Fruit fly (Drosophila melanogaster) whole organism, embryonic: ENCODE data around the gene SppL.
A peak's percentile ranks its signal among the peaks of the same experiment; 100 is the strongest.

Experiments
- Abd-B ChIP-seq: fragments of 200-800 bp; sonication (Bioruptor generic); optimal IDR thresholded peaks from 2 replicates; lab custom pipeline; 2018; ENCODE audit warnings: missing biosample characterization, mild to moderate bottlenecking, missing genetic modification characterization, moderate library complexity
- CG10267 ChIP-seq: fragments of 200-800 bp; sonication (Bioruptor generic); optimal IDR thresholded peaks from 2 replicates; lab custom pipeline; 2018; ENCODE audit warnings: missing biosample characterization, mild to moderate bottlenecking, missing genetic modification characterization, moderate library complexity
- CG11696 ChIP-seq: fragments of 200-800 bp; sonication (Bioruptor generic); IDR thresholded peaks from 2 replicates; pipeline ENCODE4 v1.3.6; 2022; ENCODE audit warnings: missing biosample characterization, missing genetic modification characterization
- CG12155 ChIP-seq: fragments of 200-800 bp; sonication (Bioruptor generic); optimal IDR thresholded peaks from 3 replicates; lab custom pipeline; 2016; ENCODE audit warnings: missing biosample characterization, missing genetic modification characterization
- CG14050 ChIP-seq: fragments of 200-800 bp; sonication (Bioruptor generic); IDR thresholded peaks from 3 replicates; pipeline ENCODE4 v1.3.6; 2022; ENCODE audit warnings: missing biosample characterization, missing genetic modification characterization
- CG15696 ChIP-seq: fragments of 200-800 bp; sonication (Bioruptor generic); optimal IDR thresholded peaks from 2 replicates; lab custom pipeline; 2019; ENCODE audit warnings: missing biosample characterization, mild to moderate bottlenecking, missing genetic modification characterization, moderate library complexity
- CG16815 ChIP-seq: fragments of 200-800 bp; sonication (Bioruptor generic); optimal IDR thresholded peaks from 3 replicates; lab custom pipeline; 2017; ENCODE audit warnings: missing biosample characterization, mild to moderate bottlenecking, missing genetic modification characterization
- CG17359 ChIP-seq: fragments of 200-800 bp; sonication (Bioruptor generic); optimal IDR thresholded peaks from 3 replicates; lab custom pipeline; 2018; ENCODE audit warnings: missing biosample characterization, mild to moderate bottlenecking, missing genetic modification characterization, moderate library complexity
- CG17612 ChIP-seq: fragments of 200-800 bp; sonication (Bioruptor generic); IDR thresholded peaks from 2 replicates; pipeline ENCODE4 v1.3.6; 2022; ENCODE audit warnings: missing biosample characterization, missing genetic modification characterization
- CG3163 ChIP-seq: fragments of 200-800 bp; sonication (Bioruptor generic); optimal IDR thresholded peaks from 3 replicates; lab custom pipeline; 2016; ENCODE audit warnings: missing biosample characterization, missing genetic modification characterization
- CG4360 ChIP-seq: fragments of 200-800 bp; sonication (Bioruptor generic); IDR thresholded peaks from 2 replicates; pipeline ENCODE4 v1.3.6; 2022; ENCODE audit warnings: missing biosample characterization, missing genetic modification characterization
- CG6765 ChIP-seq: fragments of 200-800 bp; sonication (Bioruptor generic); optimal IDR thresholded peaks from 3 replicates; lab custom pipeline; 2017; ENCODE audit warnings: missing biosample characterization, mild to moderate bottlenecking, missing genetic modification characterization
- CG7372 ChIP-seq: fragments of 200-800 bp; sonication (Bioruptor generic); IDR thresholded peaks from 2 replicates; pipeline ENCODE4 v1.3.6; 2022; ENCODE audit warnings: missing biosample characterization, missing genetic modification characterization
- CG8089 ChIP-seq: fragments of 200-800 bp; sonication (Bioruptor generic); optimal IDR thresholded peaks from 3 replicates; lab custom pipeline; 2016; ENCODE audit warnings: missing biosample characterization, missing genetic modification characterization
- CHES-1-like ChIP-seq: fragments of 200-800 bp; sonication (Bioruptor generic); optimal IDR thresholded peaks from 2 replicates; lab custom pipeline; 2016; ENCODE audit warnings: missing biosample characterization, missing genetic modification characterization
- CkIIα-i1 ChIP-seq: fragments of 200-800 bp; sonication (Bioruptor generic); IDR thresholded peaks from 2 replicates; pipeline ENCODE4 v1.3.6; 2022; ENCODE audit warnings: missing biosample characterization, missing genetic modification characterization
- CoRest ChIP-seq: fragments of 200-800 bp; sonication (Bioruptor generic); optimal IDR thresholded peaks from 3 replicates; lab custom pipeline; 2018; ENCODE audit warnings: missing biosample characterization, mild to moderate bottlenecking, missing genetic modification characterization, moderate library complexity
- D ChIP-seq, 2 experiments: fragments of 200-800 bp in 1 of 2; fragments of >200 bp in 1 of 2; sonication (Bioruptor generic) in 1 of 2; optimal IDR thresholded peaks; 2 replicates in 1 of 2; 3 replicates in 1 of 2; lab custom pipeline; 2017; ENCODE audit warnings: mild to moderate bottlenecking in 1 of 2, missing biosample characterization in 1 of 2, missing genetic modification characterization in 1 of 2, missing genetic modification reagents in 1 of 2
- H15 ChIP-seq: fragments of 200-800 bp; sonication (Bioruptor generic); IDR thresholded peaks from 3 replicates; pipeline ENCODE4 v1.3.6; 2022; ENCODE audit warnings: missing biosample characterization, missing genetic modification characterization
- Hand ChIP-seq: fragments of 200-800 bp; sonication (Bioruptor generic); optimal IDR thresholded peaks from 2 replicates; lab custom pipeline; 2017; ENCODE audit warnings: mild to moderate bottlenecking, missing biosample characterization, missing genetic modification reagents, missing genetic modification characterization
- Kr ChIP-seq: fragments of 200-800 bp; sonication (Bioruptor generic); optimal IDR thresholded peaks from 2 replicates; lab custom pipeline; 2017; ENCODE audit warnings: missing biosample characterization, mild to moderate bottlenecking, missing genetic modification characterization
- NK7.1 ChIP-seq: fragments of 200-800 bp; sonication (Bioruptor generic); optimal IDR thresholded peaks from 3 replicates; lab custom pipeline; 2016; ENCODE audit warnings: missing biosample characterization, missing genetic modification characterization
- Oli ChIP-seq: fragments of 200-800 bp; sonication (Bioruptor generic); optimal IDR thresholded peaks from 2 replicates; lab custom pipeline; 2018; ENCODE audit warnings: missing biosample characterization, mild to moderate bottlenecking, missing genetic modification characterization, moderate library complexity
- Pdp1 ChIP-seq, 2 experiments: fragments of 200-800 bp; sonication (Bioruptor generic); optimal IDR thresholded peaks; 3 replicates each; lab custom pipeline; 2016; ENCODE audit warnings: missing biosample characterization in 2 of 2, missing genetic modification characterization in 2 of 2, mild to moderate bottlenecking in 1 of 2, moderate library complexity in 1 of 2
- Poxn ChIP-seq: fragments of 200-800 bp; sonication (Bioruptor generic); IDR thresholded peaks from 2 replicates; pipeline ENCODE4 v1.3.6; 2022; ENCODE audit warnings: missing biosample characterization, missing genetic modification characterization
- Sry-β ChIP-seq: fragments of 200-800 bp; sonication (Bioruptor generic); optimal IDR thresholded peaks from 2 replicates; lab custom pipeline; 2018; ENCODE audit warnings: missing biosample characterization, mild to moderate bottlenecking, missing genetic modification characterization, moderate library complexity
- Trl ChIP-seq, 3 experiments: fragments of >200 bp in 2 of 3; fragments of 200-800 bp in 1 of 3; sonication (Bioruptor generic) in 1 of 3; optimal IDR thresholded peaks; 2 replicates in 1 of 3; 3 replicates in 2 of 3; lab custom pipeline; 2016 to 2017; ENCODE audit warnings: missing biosample characterization in 1 of 3, missing genetic modification characterization in 1 of 3
- ab ChIP-seq: fragments of 200-800 bp; sonication (Bioruptor generic); optimal IDR thresholded peaks from 2 replicates; lab custom pipeline; 2016; ENCODE audit warnings: missing biosample characterization, missing genetic modification characterization
- ash1 ChIP-seq: fragments of 200-800 bp; sonication (Bioruptor generic); optimal IDR thresholded peaks from 2 replicates; lab custom pipeline; 2018; ENCODE audit warnings: missing biosample characterization, mild to moderate bottlenecking, missing genetic modification characterization
- chinmo ChIP-seq: fragments of 200-800 bp; sonication (Bioruptor generic); IDR thresholded peaks from 4 replicates; pipeline ENCODE4 v1.3.6; 2022; ENCODE audit warnings: missing biosample characterization, missing genetic modification characterization; ENCODE audit not compliant: partially characterized antibody
- cwo ChIP-seq: fragments of 200-800 bp; sonication (Bioruptor generic); optimal IDR thresholded peaks from 3 replicates; lab custom pipeline; 2017; ENCODE audit warnings: missing biosample characterization, missing genetic modification characterization, mild to moderate bottlenecking, moderate library complexity, missing genetic modification reagents
- dan ChIP-seq: fragments of 200-800 bp; sonication (Bioruptor generic); IDR thresholded peaks from 2 replicates; pipeline ENCODE4 v1.3.6; 2022; ENCODE audit warnings: missing biosample characterization, missing genetic modification characterization
- disco-r ChIP-seq: fragments of 200-800 bp; sonication (Bioruptor generic); optimal IDR thresholded peaks from 2 replicates; lab custom pipeline; 2016; ENCODE audit warnings: missing biosample characterization, missing genetic modification characterization
- eve ChIP-seq, 2 experiments: fragments of >200 bp; optimal IDR thresholded peaks; 2 replicates each; lab custom pipeline; 2017; ENCODE audit warnings: missing biosample characterization in 2 of 2, missing genetic modification characterization in 2 of 2
- fd96Cb ChIP-seq: fragments of 200-800 bp; sonication (Bioruptor generic); optimal IDR thresholded peaks from 2 replicates; lab custom pipeline; 2018; ENCODE audit warnings: missing biosample characterization, mild to moderate bottlenecking, missing genetic modification characterization, moderate library complexity
- gsb-n ChIP-seq: fragments of 200-800 bp; sonication (Bioruptor generic); optimal IDR thresholded peaks from 3 replicates; lab custom pipeline; 2018; ENCODE audit warnings: missing biosample characterization, mild to moderate bottlenecking, missing genetic modification characterization
- h ChIP-seq: fragments of >200 bp; optimal IDR thresholded peaks from 2 replicates; lab custom pipeline; 2017
- ken ChIP-seq: fragments of 200-800 bp; sonication (Bioruptor generic); IDR thresholded peaks from 3 replicates; pipeline ENCODE4 v1.3.6; 2022; ENCODE audit warnings: missing biosample characterization, missing genetic modification characterization
- p53 ChIP-seq: fragments of 200-800 bp; sonication (Bioruptor generic); optimal IDR thresholded peaks from 2 replicates; lab custom pipeline; 2016; ENCODE audit warnings: missing biosample characterization, missing genetic modification characterization
- psq ChIP-seq: fragments of 200-800 bp; sonication (Bioruptor generic); optimal IDR thresholded peaks from 2 replicates; lab custom pipeline; 2017; ENCODE audit warnings: missing biosample characterization, missing genetic modification characterization
- rib ChIP-seq: fragments of 200-800 bp; sonication (Bioruptor generic); IDR thresholded peaks from 2 replicates; pipeline ENCODE4 v1.3.6; 2022; ENCODE audit warnings: missing biosample characterization, missing genetic modification characterization
- schlank ChIP-seq: fragments of 200-800 bp; sonication (Bioruptor generic); optimal IDR thresholded peaks from 2 replicates; lab custom pipeline; 2018; ENCODE audit warnings: missing biosample characterization, mild to moderate bottlenecking, missing genetic modification characterization
- slp2 ChIP-seq: fragments of 200-800 bp; sonication (Bioruptor generic); optimal IDR thresholded peaks from 2 replicates; lab custom pipeline; 2016; ENCODE audit warnings: missing biosample characterization, missing genetic modification characterization
- so ChIP-seq: fragments of 200-800 bp; sonication (Bioruptor generic); IDR thresholded peaks from 3 replicates; pipeline ENCODE4 v1.3.6; 2022; ENCODE audit warnings: missing biosample characterization, missing genetic modification characterization
- tna ChIP-seq: fragments of 200-800 bp; sonication (Bioruptor generic); IDR thresholded peaks from 2 replicates; pipeline ENCODE4 v1.3.6; 2022; ENCODE audit warnings: missing biosample characterization, missing genetic modification characterization; ENCODE audit not compliant: partially characterized antibody
- tx ChIP-seq: fragments of 200-800 bp; sonication (Bioruptor generic); optimal IDR thresholded peaks from 2 replicates; lab custom pipeline; 2016; ENCODE audit warnings: missing biosample characterization, missing genetic modification characterization
- unc-4 ChIP-seq: fragments of 200-800 bp; sonication (Bioruptor generic); IDR thresholded peaks from 2 replicates; pipeline ENCODE4 v1.3.6; 2022; ENCODE audit warnings: missing biosample characterization, missing genetic modification characterization; ENCODE audit not compliant: partially characterized antibody
- unpg ChIP-seq: fragments of 200-800 bp; sonication (Bioruptor generic); optimal IDR thresholded peaks from 3 replicates; lab custom pipeline; 2018; ENCODE audit warnings: missing biosample characterization, mild to moderate bottlenecking, missing genetic modification characterization, moderate library complexity

The SppL gene

DNA sequence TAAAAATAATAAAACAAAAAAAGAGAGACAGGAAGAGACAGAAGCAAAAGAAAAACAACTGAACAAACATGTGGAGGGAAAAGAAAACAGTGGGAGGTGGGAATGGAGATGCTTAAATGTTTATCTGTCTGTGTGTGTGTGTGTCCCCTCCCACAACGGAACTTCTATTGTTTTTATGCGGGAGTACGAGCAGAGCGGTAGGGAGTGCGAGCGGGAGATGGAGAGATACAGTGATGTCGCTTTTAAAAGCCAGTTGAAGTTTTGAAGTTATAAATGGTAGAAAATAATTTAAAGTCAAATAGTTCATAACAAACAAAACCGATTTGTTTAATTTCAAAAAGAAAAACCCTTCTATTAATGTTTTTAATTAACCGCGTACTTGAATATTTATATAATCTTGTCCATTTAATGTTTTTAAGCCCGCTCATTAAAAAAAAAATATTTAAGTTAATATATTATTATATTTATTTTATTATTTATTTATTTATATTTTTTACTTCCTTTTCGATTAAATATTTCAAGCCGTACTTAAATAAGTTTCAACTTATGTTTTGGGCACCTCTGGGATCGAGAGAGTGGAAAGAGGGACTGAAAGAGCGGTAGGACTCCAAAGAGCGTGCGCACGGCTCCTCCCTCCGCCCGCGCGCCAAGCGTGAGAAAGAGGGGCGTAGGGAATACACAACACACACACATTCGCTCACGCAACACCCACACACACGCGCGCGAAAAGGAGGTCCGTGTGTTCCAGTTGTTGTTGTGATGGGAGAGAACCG lies 1.4 kb upstream of the SppL start (continued):
- TF ChIP-seq Oli (peak; percentile 47), ken (peak; percentile 9; the same call in 1 of the 3 replicates), eve (GFP tag; optimal IDR thresholded peaks at IDR 0.05; lab: Kevin White, UChicago) (no peak), slp2 (GFP tag; lab: Kevin White, UChicago) (no peak), CG3163 (GFP tag; lab: Kevin White, UChicago) (no peak), so (GFP tag; lab: Robert Waterston, UW) (no peak), tna (GFP tag; lab: Robert Waterston, UW) (no peak), gsb-n (peak; percentile 54), Sry-β (peak; percentile 87), CG10267 (tag; lab: Kevin White, UChicago) (peak; percentile 57), Trl (optimal IDR thresholded peaks at IDR 0.05; lab: Kevin White, UChicago) (peak; percentile 43 to 54), Trl (GFP tag; optimal IDR thresholded peaks at IDR 0.05; lab: Kevin White, UChicago) (no peak), Pdp1 (GFP tag; optimal IDR thresholded peaks at IDR 0.05; lab: Kevin White, UChicago) (no peak), CG16815 (GFP tag; lab: Kevin White, UChicago) (peak; percentile 43), NK7.1 (no peak), CG15696 (tag; lab: Kevin White, UChicago) (no peak), unpg (GFP tag; lab: Kevin White, UChicago) (peak; percentile 55), fd96Cb (tag; lab: Kevin White, UChicago) (peak; percentile 49), Abd-B (peak; percentile 33), dan (GFP tag; lab: Robert Waterston, UW) (no peak), CHES-1-like (GFP tag; lab: Kevin White, UChicago) (no peak), D (optimal IDR thresholded peaks at IDR 0.05; lab: Kevin White, UChicago) (no peak), D (GFP tag; optimal IDR thresholded peaks at IDR 0.05; lab: Kevin White, UChicago) (peak; percentile 51), Poxn (GFP tag; lab: Robert Waterston, UW) (no peak), h (lab: Kevin White, UChicago) (no peak), Hand (no peak), CG6765 (GFP tag; lab: Kevin White, UChicago) (no peak), p53 (GFP tag; lab: Kevin White, UChicago) (no peak), disco-r (GFP tag; lab: Kevin White, UChicago) (no peak), rib (GFP tag; lab: Robert Waterston, UW) (peak; percentile 51; the same call in 1 of the 2 replicates), CG17359 (peak; percentile 62), schlank (tag; lab: Kevin White, UChicago) (peak; percentile 14), Kr (GFP tag; lab: Kevin White, UChicago) (no peak), CG11696 (GFP tag; lab: Robert Waterston, UW) (0 out of 2 replicates have a peak, but pooled peaks have one; percentile 29), tx (GFP tag; lab: Kevin White, UChicago) (no peak), CkIIα-i1 (GFP tag; lab: Robert Waterston, UW) (no peak), CG17612 (GFP tag; lab: Robert Waterston, UW) (no peak), cwo (GFP tag; lab: Kevin White, UChicago) (peak; percentile 58), CG7372 (no peak), chinmo (0 out of 4 replicates have a peak, but pooled peaks have one; percentile 35), CoRest (tag; lab: Kevin White, UChicago) (peak; percentile 72), H15 (GFP tag; lab: Robert Waterston, UW) (peak; percentile 37; the same call in 1 of the 3 replicates), CG12155 (peak; percentile 11), CG14050 (GFP tag; lab: Robert Waterston, UW) (no peak), ash1 (no peak), unc-4 (GFP tag; lab: Robert Waterston, UW) (no peak), psq (GFP tag; lab: Kevin White, UChicago) (no peak), ab (GFP tag; lab: Kevin White, UChicago) (no peak), CG8089 (no peak), CG4360 (GFP tag; lab: Robert Waterston, UW) (peak; percentile 99)
